Worm (Caenorhabditis elegans) whole organism, L1 larva: Measurements from ENCODE around the gene Y62F5A.9.
A peak's percentile ranks its signal among the peaks of the same experiment; 100 is the strongest.

ENCODE experiments used
- C16A3.4 ChIP-seq: fragments of 150-350 bp; optimal IDR thresholded peaks from 2 replicates; lab custom pipeline; 2014; ENCODE audit warnings: missing biosample characterization, missing genetic modification characterization
- F16B12.6 ChIP-seq: fragments of 150-350 bp; optimal IDR thresholded peaks from 2 replicates; lab custom pipeline; 2014; ENCODE audit warnings: missing biosample characterization, missing genetic modification characterization
- aly-2 ChIP-seq: fragments of 150-350 bp; optimal IDR thresholded peaks from 2 replicates; lab custom pipeline; 2014; ENCODE audit warnings: missing biosample characterization, missing genetic modification characterization
- blmp-1 ChIP-seq: fragments of 150-350 bp; optimal IDR thresholded peaks from 2 replicates; lab custom pipeline; 2014; ENCODE audit warnings: missing biosample characterization, missing genetic modification characterization
- ceh-82 ChIP-seq, 3 experiments: fragments of 150-350 bp in 1 of 3; sonication (generic microtip) in 2 of 3; optimal IDR thresholded peaks; 2 replicates each; lab custom pipeline; 2014 to 2017; ENCODE audit warnings: missing biosample characterization in 3 of 3, missing genetic modification characterization in 3 of 3
- ceh-90 ChIP-seq: sonication (generic microtip); optimal IDR thresholded peaks from 2 replicates; lab custom pipeline; 2016; ENCODE audit warnings: missing genetic modification characterization, missing compliant biosample characterization
- dpl-1 ChIP-seq, 3 experiments: fragments of 150-350 bp in 2 of 3; sonication (generic microtip) in 1 of 3; optimal IDR thresholded peaks; 2 replicates each; lab custom pipeline; 2014 to 2017; ENCODE audit warnings: missing biosample characterization in 3 of 3, missing genetic modification characterization in 3 of 3, missing genetic modification reagents in 3 of 3
- efl-1 ChIP-seq, 4 experiments: fragments of 150-350 bp; optimal IDR thresholded peaks in 3 of 4; peaks in 1 of 4; 1 replicate in 1 of 4; 2 replicates in 3 of 4; lab custom pipeline; 2014; ENCODE audit warnings: missing biosample characterization in 2 of 4, missing genetic modification characterization in 2 of 4, missing genetic modification reagents in 2 of 4
- elt-3 ChIP-seq, 6 experiments: fragments of 150-350 bp in 1 of 6; sonication (generic microtip); optimal IDR thresholded peaks; 2 replicates each; lab custom pipeline; 2017 to 2018; ENCODE audit warnings: missing biosample characterization in 6 of 6, missing genetic modification characterization in 6 of 6, inconsistent platforms in 1 of 6
- fkh-8 ChIP-seq: sonication (generic microtip); optimal IDR thresholded peaks from 2 replicates; lab custom pipeline; 2016; ENCODE audit warnings: mild to moderate bottlenecking, missing genetic modification characterization, missing compliant biosample characterization
- hlh-17 ChIP-seq: fragments of 200-800 bp; sonication (Bioruptor generic); optimal IDR thresholded peaks from 2 replicates; lab custom pipeline; 2018; ENCODE audit warnings: missing genetic modification characterization, mild to moderate bottlenecking, missing compliant biosample characterization, moderate library complexity, borderline replicate concordance
- isw-1 ChIP-seq: fragments of 200-800 bp; sonication (Bioruptor generic); IDR thresholded peaks from 2 replicates; pipeline ENCODE4 v1.3.6; 2022; ENCODE audit warnings: missing genetic modification characterization, missing compliant biosample characterization
- lin-14 ChIP-seq: fragments of 200-800 bp; sonication (Bioruptor generic); optimal IDR thresholded peaks from 2 replicates; lab custom pipeline; 2018; ENCODE audit warnings: mild to moderate bottlenecking, missing genetic modification characterization, moderate library complexity, missing compliant biosample characterization
- lin-35 ChIP-seq, 2 experiments: fragments of 150-350 bp; optimal IDR thresholded peaks; 2 replicates each; lab custom pipeline; 2014; ENCODE audit warnings: missing biosample characterization in 2 of 2, missing genetic modification characterization in 2 of 2, missing genetic modification reagents in 2 of 2
- lir-3 ChIP-seq: sonication (generic microtip); optimal IDR thresholded peaks from 2 replicates; lab custom pipeline; 2016; ENCODE audit warnings: mild to moderate bottlenecking, missing genetic modification characterization, moderate library complexity, missing compliant biosample characterization; ENCODE audit not compliant: poor library complexity
- lsy-2 ChIP-seq, 2 experiments: fragments of 150-350 bp; optimal IDR thresholded peaks; 2 replicates each; lab custom pipeline; 2014; ENCODE audit warnings: missing biosample characterization in 2 of 2, missing genetic modification characterization in 2 of 2
- mep-1 ChIP-seq: fragments of 150-350 bp; optimal IDR thresholded peaks from 2 replicates; lab custom pipeline; 2014; ENCODE audit warnings: missing biosample characterization, missing genetic modification characterization
- nhr-19 ChIP-seq: fragments of 200-800 bp; sonication (Bioruptor generic); conservative IDR thresholded peaks from 2 replicates; pipeline ENCODE4 v1.3.6; 2022; ENCODE audit warnings: missing genetic modification characterization, missing compliant biosample characterization
- nhr-20 ChIP-seq: sonication (generic microtip); optimal IDR thresholded peaks from 2 replicates; lab custom pipeline; 2016; ENCODE audit warnings: mild to moderate bottlenecking, missing genetic modification characterization, missing compliant biosample characterization
- nhr-47 ChIP-seq: sonication (generic microtip); optimal IDR thresholded peaks from 2 replicates; lab custom pipeline; 2016; ENCODE audit warnings: mild to moderate bottlenecking, missing genetic modification characterization, moderate library complexity, missing compliant biosample characterization
- nhr-71 ChIP-seq: sonication (generic microtip); optimal IDR thresholded peaks from 2 replicates; lab custom pipeline; 2016; ENCODE audit warnings: mild to moderate bottlenecking, missing genetic modification characterization, moderate library complexity, missing compliant biosample characterization
- nhr-76 ChIP-seq: sonication (generic microtip); optimal IDR thresholded peaks from 2 replicates; lab custom pipeline; 2017; ENCODE audit warnings: missing biosample characterization, missing genetic modification characterization
- nhr-85 ChIP-seq: sonication (generic microtip); peaks from one replicate; lab custom pipeline; 2016; ENCODE audit warnings: missing genetic modification characterization, inconsistent platforms, missing compliant biosample characterization
- nhr-90 ChIP-seq: sonication (generic microtip); optimal IDR thresholded peaks from 2 replicates; lab custom pipeline; 2016; ENCODE audit warnings: mild to moderate bottlenecking, missing genetic modification characterization, missing compliant biosample characterization; ENCODE audit not compliant: poor library complexity
- pag-3 ChIP-seq: sonication (generic microtip); optimal IDR thresholded peaks from 2 replicates; lab custom pipeline; 2017; ENCODE audit warnings: missing genetic modification characterization, mild to moderate bottlenecking, missing compliant biosample characterization, antibody characterized with exemption, borderline replicate concordance; ENCODE audit not compliant: insufficient read depth
- pqm-1 ChIP-seq: sonication (generic microtip); optimal IDR thresholded peaks from 3 replicates; lab custom pipeline; 2017; ENCODE audit warnings: missing biosample characterization, missing genetic modification characterization
- skn-1 ChIP-seq: fragments of 150-350 bp; optimal IDR thresholded peaks from 2 replicates; lab custom pipeline; 2014; ENCODE audit warnings: missing biosample characterization, missing genetic modification characterization
- snpc-4 ChIP-seq: fragments of 150-350 bp; optimal IDR thresholded peaks from 2 replicates; lab custom pipeline; 2014; ENCODE audit warnings: missing biosample characterization, missing genetic modification characterization
- snu-23 ChIP-seq: sonication (generic microtip); optimal IDR thresholded peaks from 2 replicates; lab custom pipeline; 2016; ENCODE audit warnings: missing genetic modification characterization, missing compliant biosample characterization
- swsn-7 ChIP-seq: sonication (generic microtip); optimal IDR thresholded peaks from 2 replicates; lab custom pipeline; 2016; ENCODE audit warnings: missing genetic modification characterization, missing compliant biosample characterization
- tlp-1 ChIP-seq: fragments of 150-350 bp; optimal IDR thresholded peaks from 2 replicates; lab custom pipeline; 2014; ENCODE audit warnings: missing biosample characterization, missing genetic modification characterization
- unc-30 ChIP-seq: sonication (generic microtip); optimal IDR thresholded peaks from 2 replicates; lab custom pipeline; 2017; ENCODE audit warnings: missing biosample characterization, missing genetic modification characterization
- xbp-1 ChIP-seq: sonication (generic microtip); optimal IDR thresholded peaks from 2 replicates; lab custom pipeline; 2016; ENCODE audit warnings: missing genetic modification characterization, missing compliant biosample characterization
- zip-4 ChIP-seq: fragments of 200-800 bp; sonication (Bioruptor generic); optimal IDR thresholded peaks from 2 replicates; lab custom pipeline; 2018; ENCODE audit warnings: mild to moderate bottlenecking, missing genetic modification characterization, moderate library complexity, missing compliant biosample characterization

Gene Y62F5A.9

ce11 chrII:11495806-11496205, 42.8 kb downstream of the Y62F5A.9 start:
- TF ChIP-seq efl-1 (optimal IDR thresholded peaks at IDR 0.05; lab: Kevin White, UChicago), result no peak
- peak in 1 of 2 experiments; percentile 93 for TF ChIP-seq efl-1 (GFP tag; optimal IDR thresholded peaks at IDR 0.05 in 1 of 2; lab: Kevin White, UChicago)
- no peak for TF ChIP-seq zip-4 (GFP tag; lab: Kevin White, UChicago)

DNA sequence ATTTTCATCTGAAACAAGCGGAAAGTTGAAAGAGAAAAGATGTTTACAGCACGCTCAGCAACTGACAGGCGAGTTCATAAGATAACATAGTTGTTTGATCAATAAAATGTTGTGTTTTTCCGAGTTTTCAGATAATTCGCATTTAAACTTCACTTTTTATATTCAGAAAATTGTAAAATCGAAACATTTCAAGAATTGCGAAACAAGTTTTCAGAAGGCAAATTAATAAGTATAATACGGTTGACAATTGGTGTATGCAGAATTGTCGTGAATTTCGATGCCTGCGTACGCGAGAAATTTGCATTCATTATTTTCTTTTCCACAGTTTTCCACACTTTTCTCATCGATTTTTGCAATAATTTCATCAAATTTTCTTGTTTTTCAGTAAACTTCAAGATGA, 43.3 kb downstream of the Y62F5A.9 start, which contains the start of the genes ooc-3 and B0334.4:
ooc-3 (minus strand) TSS at position 15 of the 400 bp plus-strand sequence.
B0334.4 (plus strand) TSS at position 386 of the 400 bp plus-strand sequence.
- peak; percentile 47 for TF ChIP-seq skn-1 (tag; lab: Kevin White, UChicago)
- peak; percentile 22 for TF ChIP-seq lin-14 (GFP tag; lab: Kevin White, UChicago)
- no peak for TF ChIP-seq pag-3 (tag; lab: Kevin White, UChicago)
- peak; percentile 14 to 67 (median 34) for TF ChIP-seq dpl-1 (GFP tag; optimal IDR thresholded peaks at IDR 0.05; lab: Kevin White, UChicago)
- peak; percentile 29 for TF ChIP-seq mep-1 (tag; lab: Kevin White, UChicago)
- TF ChIP-seq zip-4 (GFP tag; lab: Kevin White, UChicago), result peak; percentile 32
- TF ChIP-seq lsy-2 (tag; optimal IDR thresholded peaks at IDR 0.05; lab: Kevin White, UChicago), result peak; percentile 80 to 97
- peak; percentile 45 for TF ChIP-seq snu-23 (GFP tag; lab: Kevin White, UChicago)
- no peak for TF ChIP-seq swsn-7 (tag; lab: Kevin White, UChicago)
- TF ChIP-seq lir-3 (tag; lab: Kevin White, UChicago), result no peak
- TF ChIP-seq efl-1 (optimal IDR thresholded peaks at IDR 0.05; lab: Kevin White, UChicago), result peak; percentile 38 to 58
- TF ChIP-seq efl-1 (GFP tag; optimal IDR thresholded peaks at IDR 0.05 in 1 of 2; lab: Kevin White, UChicago), result peak; percentile 56 to 85
- TF ChIP-seq C16A3.4 (tag; lab: Kevin White, UChicago), result peak; percentile 16
- peak; percentile 16 for TF ChIP-seq aly-2 (tag; lab: Kevin White, UChicago)
- TF ChIP-seq lin-35 (GFP tag; optimal IDR thresholded peaks at IDR 0.05; lab: Kevin White, UChicago), result peak; percentile 44 to 60
- TF ChIP-seq F16B12.6, result peak; percentile 81
- peak in 2 of 3 experiments; percentile 18 to 48 for TF ChIP-seq ceh-82 (tag; optimal IDR thresholded peaks at IDR 0.05; lab: Kevin White, UChicago)
- TF ChIP-seq tlp-1 (tag; lab: Kevin White, UChicago), result no peak
- TF ChIP-seq nhr-71 (tag; lab: Kevin White, UChicago), result peak; percentile 27
- TF ChIP-seq nhr-47, result peak; percentile 32
- no peak for TF ChIP-seq unc-30 (tag; lab: Kevin White, UChicago)
- TF ChIP-seq ceh-90 (tag; lab: Kevin White, UChicago), result no peak
- peak; percentile 6 for TF ChIP-seq blmp-1 (tag; lab: Kevin White, UChicago)
- TF ChIP-seq isw-1 (GFP tag; lab: Robert Waterston, UW), result no peak

ce11 chrII:11492843-11493242, 45.8 kb downstream of the Y62F5A.9 start, which contains the start of gene hacl-1:
hacl-1 (minus strand) TSS chrII:11492963.
- peak in 1 of 6 experiments; percentile 21 for TF ChIP-seq elt-3 (tag; optimal IDR thresholded peaks at IDR 0.05; lab: Kevin White, UChicago)
- TF ChIP-seq efl-1 (optimal IDR thresholded peaks at IDR 0.05; lab: Kevin White, UChicago), result no peak
- peak in 1 of 2 experiments; percentile 91 for TF ChIP-seq efl-1 (GFP tag; optimal IDR thresholded peaks at IDR 0.05 in 1 of 2; lab: Kevin White, UChicago)
- peak; percentile 87 for TF ChIP-seq nhr-85
- peak; percentile 14 for TF ChIP-seq nhr-90 (tag; lab: Kevin White, UChicago)
- TF ChIP-seq fkh-8, result peak; percentile 76
- peak; percentile 30 for TF ChIP-seq snu-23 (GFP tag; lab: Kevin White, UChicago)
- TF ChIP-seq mep-1 (tag; lab: Kevin White, UChicago), result peak; percentile 28
- TF ChIP-seq xbp-1 (tag; lab: Kevin White, UChicago), result peak; percentile 11
- TF ChIP-seq dpl-1 (GFP tag; optimal IDR thresholded peaks at IDR 0.05; lab: Kevin White, UChicago), result peak in 1 of 3 experiments; percentile 9
- peak; percentile 34 for TF ChIP-seq nhr-47
- no peak for TF ChIP-seq nhr-76 (tag; lab: Kevin White, UChicago)
- no peak for TF ChIP-seq hlh-17 (GFP tag; lab: Kevin White, UChicago)
- peak; percentile 49 for TF ChIP-seq nhr-19 (GFP tag; lab: Robert Waterston, UW)
- TF ChIP-seq skn-1 (tag; lab: Kevin White, UChicago), result peak; percentile 31
- peak; percentile 35 for TF ChIP-seq lin-14 (GFP tag; lab: Kevin White, UChicago)
- TF ChIP-seq nhr-71 (tag; lab: Kevin White, UChicago), result peak; percentile 74
- TF ChIP-seq lin-35 (GFP tag; optimal IDR thresholded peaks at IDR 0.05; lab: Kevin White, UChicago), result peak in 1 of 2 experiments; percentile 36
- no peak for TF ChIP-seq snpc-4 (tag; lab: Kevin White, UChicago)
- no peak for TF ChIP-seq pqm-1
- no peak for TF ChIP-seq tlp-1 (tag; lab: Kevin White, UChicago)
- TF ChIP-seq nhr-20 (tag; lab: Kevin White, UChicago), result peak; percentile 64
- TF ChIP-seq lsy-2 (tag; optimal IDR thresholded peaks at IDR 0.05; lab: Kevin White, UChicago), result peak; percentile 29 to 40
- peak; percentile 44 for TF ChIP-seq blmp-1 (tag; lab: Kevin White, UChicago)
- no peak for TF ChIP-seq C16A3.4 (tag; lab: Kevin White, UChicago)
